Fruit fly (Drosophila melanogaster): Measurements from ENCODE around the gene Remo.

dm6 chrX:13337454-13337853 is 49.6 kb downstream of the Remo start, which contains the start of gene RpS15Aa:
- no peak for TF ChIP-seq CG8478 (optimal IDR thresholded peaks at IDR 0.05)
- TF ChIP-seq pan (optimal IDR thresholded peaks at IDR 0.05): no peak
- TF ChIP-seq EcR (GFP tag; optimal IDR thresholded peaks at IDR 0.05): no peak
- TF ChIP-seq usp (GFP tag; optimal IDR thresholded peaks at IDR 0.05): no peak

Measured in whole organism.